Worm (Caenorhabditis elegans) whole organism, L4 larva: Measurements from ENCODE around the gene C07C7.3.

Experiments
- F49E8.2 ChIP-seq: sonication (generic microtip); optimal IDR thresholded peaks from 2 replicates; lab custom pipeline; 2016; ENCODE audit warnings: missing compliant biosample characterization, mild to moderate bottlenecking, missing genetic modification characterization, borderline replicate concordance
- R02D3.7 ChIP-seq: fragments of 150-350 bp; sonication (generic microtip); optimal IDR thresholded peaks from 3 replicates; lab custom pipeline; 2014; ENCODE audit warnings: missing biosample characterization, missing genetic modification characterization
- T26A8.4 ChIP-seq: fragments of 200-800 bp; sonication (Bioruptor generic); IDR thresholded peaks from 2 replicates; pipeline ENCODE4 v1.3.6; 2022; ENCODE audit warnings: missing genetic modification characterization, missing compliant biosample characterization
- ZK337.2 ChIP-seq: fragments of 200-800 bp; sonication (Bioruptor generic); IDR thresholded peaks from 2 replicates; pipeline ENCODE4 v1.3.6; 2022; ENCODE audit warnings: missing genetic modification reagents, missing genetic modification characterization, missing compliant biosample characterization
- aha-1 ChIP-seq: fragments of 150-350 bp; peaks from one replicate; lab custom pipeline; 2014; ENCODE audit warnings: missing biosample characterization, missing genetic modification characterization
- ama-1 ChIP-seq: fragments of 150-350 bp; optimal IDR thresholded peaks from 2 replicates; lab custom pipeline; 2014; ENCODE audit warnings: inconsistent platforms, mixed read lengths
- arid-1 ChIP-seq: fragments of 200-800 bp; sonication (Bioruptor generic); conservative IDR thresholded peaks from 2 replicates; pipeline ENCODE4 v1.3.6; 2022; ENCODE audit warnings: missing genetic modification reagents, missing genetic modification characterization, missing compliant biosample characterization
- attf-4 ChIP-seq: sonication (generic microtip); optimal IDR thresholded peaks from 3 replicates; lab custom pipeline; 2017; ENCODE audit warnings: missing biosample characterization, missing genetic modification characterization
- ceh-20 ChIP-seq: fragments of 200-800 bp; sonication (Bioruptor generic); IDR thresholded peaks from 2 replicates; pipeline ENCODE4 v1.3.6; 2022; ENCODE audit warnings: missing genetic modification reagents, missing genetic modification characterization, missing compliant biosample characterization
- ceh-28 ChIP-seq: fragments of 150-350 bp; optimal IDR thresholded peaks from 2 replicates; lab custom pipeline; 2014; ENCODE audit warnings: missing biosample characterization, missing genetic modification reagents, missing genetic modification characterization
- ceh-62 ChIP-seq: sonication (generic microtip); optimal IDR thresholded peaks from 2 replicates; lab custom pipeline; 2017; ENCODE audit warnings: missing biosample characterization, missing genetic modification characterization
- ceh-82 ChIP-seq: sonication (generic microtip); optimal IDR thresholded peaks from 2 replicates; lab custom pipeline; 2017; ENCODE audit warnings: missing biosample characterization, missing genetic modification characterization
- daf-19 ChIP-seq: fragments of 200-800 bp; sonication (Bioruptor generic); conservative IDR thresholded peaks from 2 replicates; pipeline ENCODE4 v1.3.6; 2022; ENCODE audit warnings: missing genetic modification characterization, missing compliant biosample characterization
- daf-8 ChIP-seq: fragments of 200-800 bp; sonication (Bioruptor generic); IDR thresholded peaks from 2 replicates; pipeline ENCODE4 v1.3.6; 2022; ENCODE audit warnings: missing genetic modification characterization, missing compliant biosample characterization
- dmd-6 ChIP-seq: fragments of 200-800 bp; sonication (Bioruptor generic); IDR thresholded peaks from 2 replicates; pipeline ENCODE4 v1.3.6; 2022; ENCODE audit warnings: missing genetic modification reagents, missing genetic modification characterization, missing compliant biosample characterization
- dmd-9 ChIP-seq: fragments of 200-800 bp; sonication (Bioruptor generic); IDR thresholded peaks from 2 replicates; pipeline ENCODE4 v1.3.6; 2022; ENCODE audit warnings: missing genetic modification reagents, missing genetic modification characterization, missing compliant biosample characterization
- dpl-1 ChIP-seq: fragments of 150-350 bp; optimal IDR thresholded peaks from 2 replicates; lab custom pipeline; 2014; ENCODE audit warnings: missing biosample characterization, missing genetic modification reagents, missing genetic modification characterization
- duxl-1 ChIP-seq: sonication (generic microtip); optimal IDR thresholded peaks from 2 replicates; lab custom pipeline; 2016; ENCODE audit warnings: mild to moderate bottlenecking, missing genetic modification characterization, moderate library complexity, missing compliant biosample characterization; ENCODE audit not compliant: poor library complexity
- dve-1 ChIP-seq: sonication (generic microtip); optimal IDR thresholded peaks from 2 replicates; lab custom pipeline; 2017; ENCODE audit warnings: antibody characterized with exemption, mild to moderate bottlenecking, missing genetic modification characterization, missing compliant biosample characterization; ENCODE audit not compliant: insufficient read depth
- egl-43 ChIP-seq: fragments of 200-800 bp; sonication (Bioruptor generic); IDR thresholded peaks from 2 replicates; pipeline ENCODE4 v1.3.6; 2022; ENCODE audit warnings: missing genetic modification reagents, missing genetic modification characterization, missing compliant biosample characterization
- hif-1 ChIP-seq, 2 experiments: sonication (generic microtip); optimal IDR thresholded peaks; 2 replicates each; lab custom pipeline; 2016 to 2017; ENCODE audit warnings: missing compliant biosample characterization in 2 of 2, missing genetic modification characterization in 2 of 2, missing genetic modification reagents in 2 of 2, missing genotype in 2 of 2, mild to moderate bottlenecking in 1 of 2
- hlh-11 ChIP-seq: fragments of 200-800 bp; sonication (Bioruptor generic); optimal IDR thresholded peaks from 2 replicates; lab custom pipeline; 2018; ENCODE audit warnings: mild to moderate bottlenecking, missing genetic modification characterization, missing compliant biosample characterization
- hlh-30 ChIP-seq: sonication (generic microtip); optimal IDR thresholded peaks from 2 replicates; lab custom pipeline; 2017; ENCODE audit warnings: antibody characterized with exemption, mild to moderate bottlenecking, missing genetic modification characterization, missing compliant biosample characterization; ENCODE audit not compliant: insufficient read depth
- hmg-1.1 ChIP-seq: fragments of 200-800 bp; sonication (Bioruptor generic); IDR thresholded peaks from 2 replicates; pipeline ENCODE4 v1.3.6; 2022; ENCODE audit warnings: missing genetic modification reagents, missing genetic modification characterization, missing compliant biosample characterization
- lim-7 ChIP-seq: fragments of 200-800 bp; sonication (Bioruptor generic); IDR thresholded peaks from 2 replicates; pipeline ENCODE4 v1.3.6; 2022; ENCODE audit warnings: missing genetic modification characterization, missing compliant biosample characterization
- lin-1 ChIP-seq: fragments of 200-800 bp; sonication (Bioruptor generic); IDR thresholded peaks from 2 replicates; pipeline ENCODE4 v1.3.6; 2022; ENCODE audit warnings: missing genetic modification reagents, missing genetic modification characterization, missing compliant biosample characterization
- lin-29 ChIP-seq: fragments of 200-800 bp; sonication (Bioruptor generic); IDR thresholded peaks from 2 replicates; pipeline ENCODE4 v1.3.6; 2022; ENCODE audit warnings: missing genetic modification reagents, missing genetic modification characterization, missing compliant biosample characterization
- lir-3 ChIP-seq: sonication (generic microtip); optimal IDR thresholded peaks from 2 replicates; lab custom pipeline; 2016; ENCODE audit warnings: mild to moderate bottlenecking, missing genetic modification characterization, missing compliant biosample characterization
- mdt-29 ChIP-seq: fragments of 200-800 bp; sonication (Bioruptor generic); IDR thresholded peaks from 2 replicates; pipeline ENCODE4 v1.3.6; 2022; ENCODE audit warnings: missing genetic modification reagents, missing genetic modification characterization, missing compliant biosample characterization
- mep-1 ChIP-seq: fragments of 150-350 bp; sonication (generic microtip); optimal IDR thresholded peaks from 3 replicates; lab custom pipeline; 2014; ENCODE audit warnings: missing biosample characterization, missing genetic modification characterization
- mes-2 ChIP-seq: sonication (generic microtip); optimal IDR thresholded peaks from 2 replicates; lab custom pipeline; 2016; ENCODE audit warnings: missing genotype, mild to moderate bottlenecking, missing genetic modification characterization, missing compliant biosample characterization; ENCODE audit not compliant: poor library complexity, severe bottlenecking
- mxl-2 ChIP-seq: fragments of 200-800 bp; sonication (Bioruptor generic); conservative IDR thresholded peaks from 2 replicates; pipeline ENCODE4 v1.3.6; 2022; ENCODE audit warnings: missing genetic modification reagents, missing genetic modification characterization, missing compliant biosample characterization
- nhr-237 ChIP-seq: sonication (generic microtip); optimal IDR thresholded peaks from 2 replicates; lab custom pipeline; 2017; ENCODE audit warnings: missing biosample characterization, missing genetic modification characterization
- nhr-28 ChIP-seq: fragments of 150-350 bp; optimal IDR thresholded peaks from 2 replicates; lab custom pipeline; 2014; ENCODE audit warnings: missing biosample characterization, missing genetic modification characterization
- nhr-48 ChIP-seq: sonication (generic microtip); optimal IDR thresholded peaks from 2 replicates; lab custom pipeline; 2016; ENCODE audit warnings: mild to moderate bottlenecking, missing genetic modification characterization, missing compliant biosample characterization
- nhr-6 ChIP-seq: fragments of 150-350 bp; optimal IDR thresholded peaks from 2 replicates; lab custom pipeline; 2014; ENCODE audit warnings: missing biosample characterization, missing genetic modification characterization
- nhr-76 ChIP-seq: fragments of 150-350 bp; optimal IDR thresholded peaks from 2 replicates; lab custom pipeline; 2014; ENCODE audit warnings: missing biosample characterization, missing genetic modification characterization
- pha-4 ChIP-seq, 2 experiments: fragments of 150-350 bp in 1 of 2; fragments of 200-800 bp in 1 of 2; sonication (Bioruptor generic) in 1 of 2; IDR thresholded peaks in 1 of 2; optimal IDR thresholded peaks in 1 of 2; 2 replicates each; pipeline versions ENCODE4 v1.3.6 to Lab custom; 2014 to 2022; ENCODE audit warnings: missing genetic modification characterization in 2 of 2, missing genetic modification reagents in 2 of 2, missing biosample characterization in 1 of 2, missing compliant biosample characterization in 1 of 2
- rbr-2 ChIP-seq: sonication (generic microtip); optimal IDR thresholded peaks from 2 replicates; lab custom pipeline; 2016; ENCODE audit warnings: missing genotype, missing genetic modification characterization, missing compliant biosample characterization
- saeg-2 ChIP-seq: fragments of 200-800 bp; sonication (Bioruptor generic); IDR thresholded peaks from 2 replicates; pipeline ENCODE4 v1.3.6; 2022; ENCODE audit warnings: missing genetic modification reagents, missing genetic modification characterization, missing compliant biosample characterization
- sdz-12 ChIP-seq: fragments of 200-800 bp; sonication (Bioruptor generic); optimal IDR thresholded peaks from 2 replicates; lab custom pipeline; 2018; ENCODE audit warnings: mild to moderate bottlenecking, missing genetic modification characterization, missing compliant biosample characterization
- set-16 ChIP-seq: fragments of 200-800 bp; sonication (Bioruptor generic); IDR thresholded peaks from 2 replicates; pipeline ENCODE4 v1.3.6; 2022; ENCODE audit warnings: missing genetic modification reagents, missing genetic modification characterization, missing compliant biosample characterization
- snpc-1.2 ChIP-seq: fragments of 200-800 bp; sonication (Bioruptor generic); IDR thresholded peaks from 2 replicates; pipeline ENCODE4 v1.3.6; 2022; ENCODE audit warnings: missing genetic modification reagents, missing genetic modification characterization, missing compliant biosample characterization
- snpc-4 ChIP-seq: fragments of 150-350 bp; optimal IDR thresholded peaks from 2 replicates; lab custom pipeline; 2014; ENCODE audit warnings: missing biosample characterization, missing genetic modification characterization
- tag-97 ChIP-seq: fragments of 200-800 bp; sonication (Bioruptor generic); IDR thresholded peaks from 2 replicates; pipeline ENCODE4 v1.3.6; 2022; ENCODE audit warnings: missing genetic modification characterization, missing compliant biosample characterization
- tra-1 ChIP-seq: fragments of 200-800 bp; sonication (Bioruptor generic); IDR thresholded peaks from 2 replicates; pipeline ENCODE4 v1.3.6; 2022; ENCODE audit warnings: missing genetic modification reagents, missing genetic modification characterization, missing compliant biosample characterization
- unc-130 ChIP-seq: sonication (generic microtip); optimal IDR thresholded peaks from 2 replicates; lab custom pipeline; 2016; ENCODE audit warnings: missing genetic modification reagents, missing genetic modification characterization, missing compliant biosample characterization
- unc-62 ChIP-seq, 3 experiments: fragments of 150-350 bp in 1 of 3; sonication (generic microtip); optimal IDR thresholded peaks in 2 of 3; peaks in 1 of 3; 1 replicate in 1 of 3; 2 replicates in 2 of 3; lab custom pipeline; 2014 to 2017; ENCODE audit warnings: missing biosample characterization in 3 of 3, missing genetic modification characterization in 3 of 3, missing genetic modification reagents in 3 of 3, missing genotype in 1 of 3
- vab-7 ChIP-seq: fragments of 200-800 bp; sonication (Bioruptor generic); IDR thresholded peaks from 2 replicates; pipeline ENCODE4 v1.3.6; 2022; ENCODE audit warnings: missing genetic modification reagents, missing genetic modification characterization, missing compliant biosample characterization
- zip-2 ChIP-seq: fragments of 150-350 bp; optimal IDR thresholded peaks from 2 replicates; lab custom pipeline; 2014; ENCODE audit warnings: missing biosample characterization, missing genetic modification characterization

The C07C7.3 gene

ce11 chrIV:9198136-9198535 lies 32.3 kb downstream of the C07C7.3 start:
- TF ChIP-seq hmg-1.1 (GFP tag; lab: Robert Waterston, UW) = 0 out of 2 replicates have a peak, but pooled peaks have one; percentile 7
- TF ChIP-seq mxl-2 (GFP tag; lab: Robert Waterston, UW) = no peak
- TF ChIP-seq pha-4 (GFP tag; IDR thresholded peaks at IDR 0.05; lab: Robert Waterston, UW) = 0 out of 2 replicates have a peak, but pooled peaks have one; percentile 16
- peak; percentile 73 for TF ChIP-seq pha-4 (tag; optimal IDR thresholded peaks at IDR 0.05; lab: Kevin White, UChicago)
- TF ChIP-seq snpc-4 (tag; lab: Kevin White, UChicago) = no peak
- TF ChIP-seq lim-7 (GFP tag; lab: Robert Waterston, UW) = no peak
- TF ChIP-seq T26A8.4 (GFP tag; lab: Robert Waterston, UW) = no peak
- no peak for TF ChIP-seq zip-2 (tag; lab: Kevin White, UChicago)
- no peak for TF ChIP-seq daf-8
- no peak for TF ChIP-seq nhr-237
- TF ChIP-seq egl-43 (GFP tag; lab: Robert Waterston, UW) = no peak
- TF ChIP-seq mep-1 (tag; lab: Kevin White, UChicago) = peak; percentile 79
- TF ChIP-seq nhr-6 (tag; lab: Kevin White, UChicago) = peak; percentile 10
- TF ChIP-seq ceh-28 (tag; lab: Kevin White, UChicago) = no peak
- TF ChIP-seq vab-7 (GFP tag; lab: Robert Waterston, UW) = no peak
- no peak for TF ChIP-seq nhr-76 (tag; lab: Kevin White, UChicago)
- TF ChIP-seq nhr-48 = peak; percentile 38
- no peak for TF ChIP-seq aha-1 (tag; lab: Kevin White, UChicago)
- TF ChIP-seq unc-62 (GFP tag; optimal IDR thresholded peaks at IDR 0.05 in 1 of 2; lab: Kevin White, UChicago) = peak in 1 of 2 experiments; percentile 92
- TF ChIP-seq unc-62 (tag; optimal IDR thresholded peaks at IDR 0.05; lab: Kevin White, UChicago) = no peak
- TF ChIP-seq hlh-11 (tag; lab: Kevin White, UChicago) = peak; percentile 88
- no peak for TF ChIP-seq ceh-62 (tag; lab: Kevin White, UChicago)
- TF ChIP-seq lin-29 (GFP tag; lab: Robert Waterston, UW) = no peak
- TF ChIP-seq ceh-82 (tag; lab: Kevin White, UChicago) = no peak
- TF ChIP-seq daf-19 (GFP tag; lab: Robert Waterston, UW) = no peak
- TF ChIP-seq duxl-1 (tag; lab: Kevin White, UChicago) = no peak
- no peak for TF ChIP-seq tag-97
- TF ChIP-seq ama-1 = no peak
- TF ChIP-seq hlh-30 (tag; lab: Kevin White, UChicago) = peak; percentile 97
- TF ChIP-seq sdz-12 (GFP tag; lab: Kevin White, UChicago) = no peak
- peak in 1 of 2 experiments; percentile 38 for TF ChIP-seq hif-1 (tag; optimal IDR thresholded peaks at IDR 0.05; lab: Kevin White, UChicago)
- TF ChIP-seq unc-130 = no peak
- TF ChIP-seq tra-1 (GFP tag; lab: Robert Waterston, UW) = 0 out of 2 replicates have a peak, but pooled peaks have one; percentile 49
- TF ChIP-seq F49E8.2 (tag; lab: Kevin White, UChicago) = no peak
- TF ChIP-seq set-16 (GFP tag; lab: Robert Waterston, UW) = no peak; the same call in 1 of the 2 replicates
- no peak for TF ChIP-seq ceh-20 (GFP tag; lab: Robert Waterston, UW)
- TF ChIP-seq ZK337.2 = no peak
- no peak for TF ChIP-seq rbr-2
- no peak for TF ChIP-seq saeg-2 (GFP tag; lab: Robert Waterston, UW)
- TF ChIP-seq snpc-1.2 (GFP tag; lab: Robert Waterston, UW) = no peak
- TF ChIP-seq nhr-28 (tag; lab: Kevin White, UChicago) = peak; percentile 90
- no peak for TF ChIP-seq dmd-9 (GFP tag; lab: Robert Waterston, UW)
- 0 out of 2 replicates have a peak, but pooled peaks have one; percentile 3 for TF ChIP-seq arid-1 (GFP tag; lab: Robert Waterston, UW)
- peak; percentile 31 for TF ChIP-seq mes-2
- TF ChIP-seq dve-1 (tag; lab: Kevin White, UChicago) = peak; percentile 88
- TF ChIP-seq dpl-1 = no peak
- peak; percentile 75 for TF ChIP-seq mdt-29 (GFP tag; lab: Robert Waterston, UW)
- TF ChIP-seq lir-3 (tag; lab: Kevin White, UChicago) = no peak
- no peak for TF ChIP-seq attf-4
- TF ChIP-seq dmd-6 (GFP tag; lab: Robert Waterston, UW) = peak; percentile 72
- 0 out of 2 replicates have a peak, but pooled peaks have one; percentile 29 for TF ChIP-seq lin-1 (GFP tag; lab: Robert Waterston, UW)
- TF ChIP-seq R02D3.7 (tag; lab: Kevin White, UChicago) = no peak
